Fruit fly (Drosophila melanogaster): ENCODE measurements around the gene Dph4.

DNA sequence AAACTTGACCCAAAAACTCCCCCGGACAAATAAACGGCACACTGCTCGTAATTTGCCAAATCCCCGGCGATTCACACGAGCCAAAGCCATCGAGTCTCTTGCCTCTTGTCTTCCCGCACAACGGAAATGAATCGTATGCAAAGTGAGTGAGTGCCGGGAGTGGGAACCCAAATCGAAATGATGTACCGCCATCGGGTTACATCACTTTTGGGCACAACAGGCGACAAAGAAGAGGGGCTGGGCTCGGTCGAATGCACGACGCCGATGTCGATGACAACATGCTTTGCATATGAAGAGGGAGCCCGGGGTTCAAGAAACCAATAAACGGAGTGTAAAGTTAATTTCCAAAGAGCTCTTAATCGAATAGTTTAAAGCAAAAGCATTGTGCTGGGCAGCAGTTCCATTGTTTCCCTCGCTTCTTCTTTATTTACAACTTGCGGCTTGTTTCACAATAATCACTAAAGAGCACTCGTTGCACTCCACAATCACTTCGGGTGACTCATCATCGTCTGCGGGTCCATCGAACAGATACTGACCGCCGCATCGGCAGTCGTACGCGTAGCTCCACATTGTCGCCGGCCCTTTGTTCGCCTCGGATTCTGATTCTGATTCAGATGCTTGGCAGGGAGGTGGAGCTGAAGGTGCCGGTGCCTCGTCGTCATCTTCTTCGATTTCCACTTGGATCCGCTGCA is 2.1 kb downstream of the Dph4 start:
- TF ChIP-seq CrebA (GFP tag; optimal IDR thresholded peaks at IDR 0.05; ENCODE audit: borderline replicate concordance): no peak
- no peak for TF ChIP-seq pan (optimal IDR thresholded peaks at IDR 0.05)
- TF ChIP-seq Dif (GFP tag; optimal IDR thresholded peaks at IDR 0.05; ENCODE audit: partially characterized antibody): no peak
- TF ChIP-seq GATAd (GFP tag; optimal IDR thresholded peaks at IDR 0.05): no peak
- TF ChIP-seq Abd-B (GFP tag; optimal IDR thresholded peaks at IDR 0.05): no peak
- no peak for TF ChIP-seq Vsx2 (GFP tag; optimal IDR thresholded peaks at IDR 0.05; ENCODE audit: partially characterized antibody)
- TF ChIP-seq psq (GFP tag; optimal IDR thresholded peaks at IDR 0.05): no peak
- no peak for TF ChIP-seq Dfd (GFP tag; optimal IDR thresholded peaks at IDR 0.05)
- no peak for TF ChIP-seq sage (GFP tag; optimal IDR thresholded peaks at IDR 0.05)
